Worm (Caenorhabditis elegans): ENCODE results near the gene Y69E1A.3.

The Y69E1A.3 gene

DNA sequence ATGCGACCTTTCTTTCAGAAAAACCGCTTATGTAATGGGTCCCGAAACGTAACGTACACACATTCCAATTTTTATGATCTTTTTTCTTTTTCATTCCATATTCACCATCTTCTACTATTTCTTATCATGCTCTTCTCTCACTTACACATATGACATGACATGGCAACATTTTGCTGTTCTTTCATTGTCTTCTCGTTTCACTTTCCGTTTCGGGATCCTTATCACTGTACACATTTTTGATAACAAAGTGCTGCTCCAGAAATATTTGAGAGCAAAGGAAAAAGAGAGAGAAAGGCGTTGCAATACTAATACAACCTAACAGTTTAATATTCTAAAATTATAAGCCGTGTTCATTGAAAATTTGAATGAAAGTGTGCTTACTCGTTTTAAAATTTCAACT is 18.2 kb downstream of the Y69E1A.3 start:
- TF ChIP-seq F49E8.2 (tag; optimal IDR thresholded peaks at IDR 0.05; ENCODE audit: borderline replicate concordance) (no peak), gei-8 (GFP tag; optimal IDR thresholded peaks at IDR 0.05) (no peak), set-16 (GFP tag; IDR thresholded peaks at IDR 0.05) (no peak), hlh-30 (tag; optimal IDR thresholded peaks at IDR 0.05; ENCODE audit: insufficient read depth) (peak; percentile 30), ces-1 (GFP tag; optimal IDR thresholded peaks at IDR 0.05) (no peak), dve-1 (tag; optimal IDR thresholded peaks at IDR 0.05; ENCODE audit: insufficient read depth) (peak; percentile 74), cey-2 (tag; optimal IDR thresholded peaks at IDR 0.05; ENCODE audit: borderline replicate concordance, insufficient read depth) (no peak), nhr-77 (tag; optimal IDR thresholded peaks at IDR 0.05) (peak; percentile 47), ztf-11 (tag; optimal IDR thresholded peaks at IDR 0.05) (no peak), R02D3.7 (tag; optimal IDR thresholded peaks at IDR 0.05) (no peak), mxl-3 (GFP tag; optimal IDR thresholded peaks at IDR 0.05) (no peak), nhr-42 (GFP tag; IDR thresholded peaks at IDR 0.05) (no peak), fos-1 (tag; optimal IDR thresholded peaks at IDR 0.05) (no peak), nhr-76 (tag; optimal IDR thresholded peaks at IDR 0.05) (no peak), nhr-25 (tag; optimal IDR thresholded peaks at IDR 0.05; ENCODE audit: borderline replicate concordance, insufficient read depth) (no peak), lin-38 (GFP tag; IDR thresholded peaks at IDR 0.05) (no peak), hif-1 (tag; optimal IDR thresholded peaks at IDR 0.05) (no peak), nhr-48 (tag; optimal IDR thresholded peaks at IDR 0.05) (peak; percentile 2), nhr-102 (tag; optimal IDR thresholded peaks at IDR 0.05) (no peak), nhr-237 (tag; optimal IDR thresholded peaks at IDR 0.05) (no peak), attf-4 (tag; optimal IDR thresholded peaks at IDR 0.05) (no peak), ZK546.5 (tag; optimal IDR thresholded peaks at IDR 0.05) (no peak), rbr-2 (tag; optimal IDR thresholded peaks at IDR 0.05) (no peak), spr-1 (tag; optimal IDR thresholded peaks at IDR 0.05) (no peak), skn-1 (tag; optimal IDR thresholded peaks at IDR 0.05) (no peak), F26F4.8 (GFP tag; conservative IDR thresholded peaks at IDR 0.05) (no peak), madf-9 (GFP tag; conservative IDR thresholded peaks at IDR 0.05) (no peak), tra-1 (GFP tag; IDR thresholded peaks at IDR 0.05) (peak; percentile 59; the same call in 1 of the 2 replicates), mxl-2 (GFP tag; conservative IDR thresholded peaks at IDR 0.05) (no peak), sdz-12 (GFP tag; optimal IDR thresholded peaks at IDR 0.05) (no peak), lim-7 (GFP tag; IDR thresholded peaks at IDR 0.05) (no peak), mep-1 (tag; optimal IDR thresholded peaks at IDR 0.05) (peak; percentile 12), hmg-1.1 (GFP tag; IDR thresholded peaks at IDR 0.05) (no peak), lin-15B (tag; optimal IDR thresholded peaks at IDR 0.05) (no peak), dmd-8 (GFP tag; IDR thresholded peaks at IDR 0.05) (no peak), egl-43 (GFP tag; IDR thresholded peaks at IDR 0.05) (no peak), arid-1 (GFP tag; conservative IDR thresholded peaks at IDR 0.05) (no peak), nhr-41 (GFP tag; IDR thresholded peaks at IDR 0.05) (0 out of 2 replicates have a peak, but pooled peaks have one; percentile 37), ceh-20 (GFP tag; IDR thresholded peaks at IDR 0.05) (no peak), mdt-29 (GFP tag; IDR thresholded peaks at IDR 0.05) (no peak), php-3 (GFP tag; IDR thresholded peaks at IDR 0.05) (no peak), ctbp-1 (GFP tag; IDR thresholded peaks at IDR 0.05) (no peak), jun-1 (tag; optimal IDR thresholded peaks at IDR 0.05) (no peak), nhr-11 (tag; optimal IDR thresholded peaks at IDR 0.05) (no peak), zfp-3 (GFP tag; conservative IDR thresholded peaks at IDR 0.05) (no peak), aly-2 (tag; optimal IDR thresholded peaks at IDR 0.05) (no peak), spr-3 (GFP tag; optimal IDR thresholded peaks at IDR 0.05) (no peak), nhr-6 (tag; optimal IDR thresholded peaks at IDR 0.05) (peak; percentile 13), ZK337.2 (GFP tag; IDR thresholded peaks at IDR 0.05) (no peak), unc-62 (GFP tag; optimal IDR thresholded peaks at IDR 0.05 in 1 of 2) (peak in 1 of 2 experiments; percentile 44), unc-62 (tag; optimal IDR thresholded peaks at IDR 0.05) (no peak)

Data from whole organism, L4 larva.